Fruit fly (Drosophila melanogaster) whole organism, prepupa: Measurements from ENCODE around the gene UQCR-Q.

Experiments
- CG6276 ChIP-seq: fragments of 200-800 bp; sonication (Bioruptor generic); optimal IDR thresholded peaks from 2 replicates; lab custom pipeline; 2017; ENCODE audit warnings: missing biosample characterization, mild to moderate bottlenecking, missing genetic modification characterization
- dsx ChIP-seq: fragments of 200-800 bp; optimal IDR thresholded peaks from 3 replicates; lab custom pipeline; 2019; ENCODE audit warnings: missing biosample characterization, mild to moderate bottlenecking, missing genetic modification characterization, moderate library complexity; ENCODE audit not compliant: poor library complexity, severe bottlenecking

DNA sequence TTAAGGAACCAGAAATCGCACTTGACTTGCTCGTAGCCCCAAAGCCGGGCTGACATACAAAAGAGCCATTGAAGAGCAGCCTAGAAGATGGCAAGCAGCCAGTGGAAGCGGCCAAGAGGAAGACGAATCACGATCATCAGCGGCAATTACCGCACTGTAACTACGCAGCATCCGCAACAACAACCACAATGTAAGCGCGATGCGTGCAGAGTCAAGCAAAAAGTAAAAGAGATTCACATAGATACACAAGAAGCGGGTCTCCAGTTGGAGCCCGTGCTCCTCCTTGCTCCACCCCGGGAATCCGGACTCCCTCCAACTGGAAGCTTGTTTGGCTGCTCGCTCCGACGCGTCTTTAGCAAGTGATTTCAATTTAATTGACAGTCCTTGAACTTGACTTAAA, 17.1 kb downstream of the UQCR-Q start:
- TF ChIP-seq dsx (GFP tag; lab: Kevin White, UChicago) (peak; percentile 87), CG6276 (GFP tag; lab: Kevin White, UChicago) (no peak)
